Worm (Caenorhabditis elegans) whole organism, L1 larva: ENCODE measurements around the gene Y6G8.14.

Source experiments
- C04F5.9 ChIP-seq: sonication (generic microtip); optimal IDR thresholded peaks from 2 replicates; lab custom pipeline; 2016; ENCODE audit warnings: missing genetic modification characterization, missing compliant biosample characterization
- C34B4.2 ChIP-seq: sonication (generic microtip); optimal IDR thresholded peaks from 2 replicates; lab custom pipeline; 2017; ENCODE audit warnings: mild to moderate bottlenecking, missing genetic modification characterization, missing compliant biosample characterization
- aha-1 ChIP-seq: fragments of 150-350 bp; optimal IDR thresholded peaks from 2 replicates; lab custom pipeline; 2014; ENCODE audit warnings: missing biosample characterization, missing genetic modification characterization
- aly-2 ChIP-seq: fragments of 150-350 bp; optimal IDR thresholded peaks from 2 replicates; lab custom pipeline; 2014; ENCODE audit warnings: missing biosample characterization, missing genetic modification characterization
- ama-1 ChIP-seq: fragments of 150-350 bp; optimal IDR thresholded peaks from 2 replicates; lab custom pipeline; 2014
- ceh-88 ChIP-seq: fragments of 200-800 bp; sonication (Bioruptor generic); IDR thresholded peaks from 2 replicates; pipeline ENCODE4 v1.3.6; 2022; ENCODE audit warnings: missing genetic modification characterization, missing compliant biosample characterization
- ces-1 ChIP-seq: fragments of 150-350 bp; optimal IDR thresholded peaks from 2 replicates; lab custom pipeline; 2014; ENCODE audit warnings: missing biosample characterization, missing genetic modification reagents, missing genetic modification characterization
- dpl-1 ChIP-seq, 3 experiments: fragments of 150-350 bp in 2 of 3; sonication (generic microtip) in 1 of 3; optimal IDR thresholded peaks; 2 replicates each; lab custom pipeline; 2014 to 2017; ENCODE audit warnings: missing biosample characterization in 3 of 3, missing genetic modification characterization in 3 of 3, missing genetic modification reagents in 3 of 3
- dsc-1 ChIP-seq: sonication (generic microtip); optimal IDR thresholded peaks from 2 replicates; lab custom pipeline; 2016; ENCODE audit warnings: mild to moderate bottlenecking, missing genetic modification characterization, missing compliant biosample characterization
- efl-3 ChIP-seq: fragments of 200-800 bp; sonication (Bioruptor generic); optimal IDR thresholded peaks from 2 replicates; lab custom pipeline; 2018; ENCODE audit warnings: mild to moderate bottlenecking, missing genetic modification characterization, missing compliant biosample characterization
- egl-27 ChIP-seq, 2 experiments: fragments of 150-350 bp in 1 of 2; sonication (generic microtip); optimal IDR thresholded peaks; 3 replicates each; lab custom pipeline; 2017 to 2018; ENCODE audit warnings: missing biosample characterization in 2 of 2, missing genetic modification characterization in 2 of 2, missing genetic modification reagents in 2 of 2
- elt-2 ChIP-seq: sonication (generic microtip); optimal IDR thresholded peaks from 2 replicates; lab custom pipeline; 2016; ENCODE audit warnings: missing genetic modification characterization, mild to moderate bottlenecking, inconsistent platforms, missing compliant biosample characterization, missing genetic modification reagents
- elt-3 ChIP-seq, 6 experiments: fragments of 150-350 bp in 1 of 6; sonication (generic microtip); optimal IDR thresholded peaks; 2 replicates each; lab custom pipeline; 2017 to 2018; ENCODE audit warnings: missing biosample characterization in 6 of 6, missing genetic modification characterization in 6 of 6, inconsistent platforms in 1 of 6
- ets-5 ChIP-seq: fragments of 200-800 bp; sonication (Bioruptor generic); IDR thresholded peaks from 2 replicates; pipeline ENCODE4 v1.3.6; 2022; ENCODE audit warnings: missing genetic modification characterization, missing compliant biosample characterization
- fkh-4 ChIP-seq: sonication (generic microtip); optimal IDR thresholded peaks from 2 replicates; lab custom pipeline; 2016; ENCODE audit warnings: missing compliant biosample characterization, missing genetic modification characterization, borderline replicate concordance
- fkh-8 ChIP-seq: sonication (generic microtip); optimal IDR thresholded peaks from 2 replicates; lab custom pipeline; 2016; ENCODE audit warnings: mild to moderate bottlenecking, missing genetic modification characterization, missing compliant biosample characterization
- fos-1 ChIP-seq: fragments of 150-350 bp; optimal IDR thresholded peaks from 2 replicates; lab custom pipeline; 2014; ENCODE audit warnings: missing biosample characterization, missing genetic modification characterization
- grh-1 ChIP-seq: fragments of 200-800 bp; sonication (Bioruptor generic); IDR thresholded peaks from 2 replicates; pipeline ENCODE4 v1.3.6; 2022; ENCODE audit warnings: missing genetic modification reagents, missing genetic modification characterization, missing compliant biosample characterization
- hlh-4 ChIP-seq: sonication (generic microtip); optimal IDR thresholded peaks from 2 replicates; lab custom pipeline; 2016; ENCODE audit warnings: mild to moderate bottlenecking, missing genetic modification characterization, missing compliant biosample characterization
- hpl-2 ChIP-seq: fragments of 150-350 bp; optimal IDR thresholded peaks from 2 replicates; lab custom pipeline; 2014; ENCODE audit warnings: missing biosample characterization, missing genetic modification reagents, missing genetic modification characterization
- irx-1 ChIP-seq: sonication (generic microtip); optimal IDR thresholded peaks from 2 replicates; lab custom pipeline; 2016; ENCODE audit warnings: missing genetic modification characterization, missing compliant biosample characterization
- jun-1 ChIP-seq: fragments of 150-350 bp; optimal IDR thresholded peaks from 2 replicates; lab custom pipeline; 2014; ENCODE audit warnings: missing biosample characterization, missing genetic modification reagents, missing genetic modification characterization
- lin-13 ChIP-seq: fragments of 150-350 bp; optimal IDR thresholded peaks from 2 replicates; lab custom pipeline; 2014; ENCODE audit warnings: missing biosample characterization, missing genetic modification reagents, missing genetic modification characterization
- lin-14 ChIP-seq: fragments of 200-800 bp; sonication (Bioruptor generic); optimal IDR thresholded peaks from 2 replicates; lab custom pipeline; 2018; ENCODE audit warnings: mild to moderate bottlenecking, missing genetic modification characterization, moderate library complexity, missing compliant biosample characterization
- lin-15B ChIP-seq: fragments of 150-350 bp; sonication (generic microtip); optimal IDR thresholded peaks from 3 replicates; lab custom pipeline; 2014; ENCODE audit warnings: missing biosample characterization, missing genetic modification characterization
- lin-35 ChIP-seq, 2 experiments: fragments of 150-350 bp; optimal IDR thresholded peaks; 2 replicates each; lab custom pipeline; 2014; ENCODE audit warnings: missing biosample characterization in 2 of 2, missing genetic modification characterization in 2 of 2, missing genetic modification reagents in 2 of 2
- lir-3 ChIP-seq: sonication (generic microtip); optimal IDR thresholded peaks from 2 replicates; lab custom pipeline; 2016; ENCODE audit warnings: mild to moderate bottlenecking, missing genetic modification characterization, moderate library complexity, missing compliant biosample characterization; ENCODE audit not compliant: poor library complexity
- lsy-2 ChIP-seq, 2 experiments: fragments of 150-350 bp; optimal IDR thresholded peaks; 2 replicates each; lab custom pipeline; 2014; ENCODE audit warnings: missing biosample characterization in 2 of 2, missing genetic modification characterization in 2 of 2
- mdl-1 ChIP-seq, 2 experiments: fragments of 150-350 bp; optimal IDR thresholded peaks; 2 replicates each; lab custom pipeline; 2014 to 2017; ENCODE audit warnings: missing biosample characterization in 2 of 2, missing genetic modification characterization in 2 of 2, inconsistent platforms in 1 of 2
- nhr-12 ChIP-seq: sonication (generic microtip); optimal IDR thresholded peaks from 2 replicates; lab custom pipeline; 2017; ENCODE audit warnings: missing biosample characterization, missing genetic modification characterization
- nhr-19 ChIP-seq: fragments of 200-800 bp; sonication (Bioruptor generic); conservative IDR thresholded peaks from 2 replicates; pipeline ENCODE4 v1.3.6; 2022; ENCODE audit warnings: missing genetic modification characterization, missing compliant biosample characterization
- nhr-20 ChIP-seq: sonication (generic microtip); optimal IDR thresholded peaks from 2 replicates; lab custom pipeline; 2016; ENCODE audit warnings: mild to moderate bottlenecking, missing genetic modification characterization, missing compliant biosample characterization
- nhr-71 ChIP-seq: sonication (generic microtip); optimal IDR thresholded peaks from 2 replicates; lab custom pipeline; 2016; ENCODE audit warnings: mild to moderate bottlenecking, missing genetic modification characterization, moderate library complexity, missing compliant biosample characterization
- nhr-76 ChIP-seq: sonication (generic microtip); optimal IDR thresholded peaks from 2 replicates; lab custom pipeline; 2017; ENCODE audit warnings: missing biosample characterization, missing genetic modification characterization
- nhr-85 ChIP-seq: sonication (generic microtip); peaks from one replicate; lab custom pipeline; 2016; ENCODE audit warnings: missing genetic modification characterization, inconsistent platforms, missing compliant biosample characterization
- pqm-1 ChIP-seq: sonication (generic microtip); optimal IDR thresholded peaks from 3 replicates; lab custom pipeline; 2017; ENCODE audit warnings: missing biosample characterization, missing genetic modification characterization
- rnt-1 ChIP-seq: sonication (generic microtip); optimal IDR thresholded peaks from 2 replicates; lab custom pipeline; 2016; ENCODE audit warnings: mild to moderate bottlenecking, missing genetic modification characterization, moderate library complexity, missing compliant biosample characterization
- skn-1 ChIP-seq: fragments of 150-350 bp; optimal IDR thresholded peaks from 2 replicates; lab custom pipeline; 2014; ENCODE audit warnings: missing biosample characterization, missing genetic modification characterization
- sup-37 ChIP-seq: fragments of 200-800 bp; sonication (Bioruptor generic); optimal IDR thresholded peaks from 2 replicates; lab custom pipeline; 2018; ENCODE audit warnings: mild to moderate bottlenecking, missing genetic modification characterization, missing compliant biosample characterization
- tlp-1 ChIP-seq: fragments of 150-350 bp; optimal IDR thresholded peaks from 2 replicates; lab custom pipeline; 2014; ENCODE audit warnings: missing biosample characterization, missing genetic modification characterization
- unc-130 ChIP-seq: fragments of 150-350 bp; optimal IDR thresholded peaks from 2 replicates; lab custom pipeline; 2017; ENCODE audit warnings: missing biosample characterization, missing genetic modification characterization, inconsistent platforms
- unc-30 ChIP-seq: sonication (generic microtip); optimal IDR thresholded peaks from 2 replicates; lab custom pipeline; 2017; ENCODE audit warnings: missing biosample characterization, missing genetic modification characterization
- unc-62 ChIP-seq: fragments of 150-350 bp; optimal IDR thresholded peaks from 2 replicates; lab custom pipeline; 2014; ENCODE audit warnings: missing biosample characterization, missing genetic modification reagents, missing genetic modification characterization
- vab-15 ChIP-seq: sonication (generic microtip); optimal IDR thresholded peaks from 2 replicates; lab custom pipeline; 2017; ENCODE audit warnings: missing genotype, mild to moderate bottlenecking, missing genetic modification characterization, missing compliant biosample characterization
- ztf-11 ChIP-seq, 2 experiments: sonication (generic microtip); optimal IDR thresholded peaks; 2 replicates each; lab custom pipeline; 2016 to 2017; ENCODE audit warnings: missing genetic modification characterization in 2 of 2, missing biosample characterization in 1 of 2, missing compliant biosample characterization in 1 of 2
- ztf-4 ChIP-seq: fragments of 150-350 bp; optimal IDR thresholded peaks from 2 replicates; lab custom pipeline; 2014; ENCODE audit warnings: missing biosample characterization, missing genetic modification characterization

Gene Y6G8.14

ce11 chrV:17614251-17614650 is at the start of gene Y6G8.14:
Y6G8.14 (minus strand) TSS chrV:17614351.
- TF ChIP-seq aly-2 (tag; lab: Kevin White, UChicago) = no peak
- no peak for TF ChIP-seq nhr-85
- no peak for TF ChIP-seq lin-15B (tag; lab: Kevin White, UChicago)
- TF ChIP-seq fos-1 (tag; lab: Kevin White, UChicago) = no peak
- TF ChIP-seq egl-27 (tag; optimal IDR thresholded peaks at IDR 0.05; lab: Kevin White, UChicago) = no peak
- no peak for TF ChIP-seq dsc-1 (tag; lab: Kevin White, UChicago)
- no peak for TF ChIP-seq ztf-11 (tag; optimal IDR thresholded peaks at IDR 0.05; lab: Kevin White, UChicago)
- no peak for TF ChIP-seq unc-62 (GFP tag; lab: Kevin White, UChicago)
- no peak for TF ChIP-seq nhr-12

ce11 chrV:17662260-17662659 is 48.1 kb upstream of the Y6G8.14 start:
- TF ChIP-seq pqm-1 (tag; lab: Kevin White, UChicago) (peak; percentile 69), elt-2 (tag; lab: Kevin White, UChicago) (peak; percentile 93), unc-130 (tag; lab: Kevin White, UChicago) (no peak), jun-1 (tag; lab: Kevin White, UChicago) (no peak), dpl-1 (GFP tag; optimal IDR thresholded peaks at IDR 0.05; lab: Kevin White, UChicago) (no peak), nhr-19 (no peak), nhr-20 (tag; lab: Kevin White, UChicago) (peak; percentile 44), hpl-2 (GFP tag; lab: Kevin White, UChicago) (no peak), fkh-8 (no peak), lin-35 (GFP tag; optimal IDR thresholded peaks at IDR 0.05; lab: Kevin White, UChicago) (peak in 1 of 2 experiments; percentile 4)

- TF ChIP-seq fos-1 (tag; lab: Kevin White, UChicago) = no peak
- TF ChIP-seq tlp-1 = no peak
- TF ChIP-seq lir-3 (tag; lab: Kevin White, UChicago) = no peak
- TF ChIP-seq grh-1 (GFP tag; lab: Robert Waterston, UW) = no peak
- no peak for TF ChIP-seq ceh-88
- no peak for TF ChIP-seq lin-15B (tag; lab: Kevin White, UChicago)
- no peak for TF ChIP-seq nhr-19
- no peak for TF ChIP-seq elt-3 (tag; optimal IDR thresholded peaks at IDR 0.05; lab: Kevin White, UChicago)
- no peak for TF ChIP-seq skn-1
- no peak for TF ChIP-seq ztf-4 (tag; lab: Kevin White, UChicago)
- TF ChIP-seq C04F5.9 = no peak
- no peak for TF ChIP-seq unc-62 (GFP tag; lab: Kevin White, UChicago)
- TF ChIP-seq vab-15 = no peak
- no peak for TF ChIP-seq nhr-20 (tag; lab: Kevin White, UChicago)
- TF ChIP-seq aha-1 (tag; lab: Kevin White, UChicago) = no peak
- no peak for TF ChIP-seq efl-3 (GFP tag; lab: Kevin White, UChicago)
- TF ChIP-seq, all 84 proteins: peak for 0
These were observed 45.9 kb upstream of the Y6G8.14 start, which contains the start of gene dgat-2 for ce11 chrV:17660003-17660402. dgat-2 (plus strand) TSS chrV:17660303.

- TF ChIP-seq C04F5.9 (no peak), nhr-76 (no peak), C34B4.2 (tag; lab: Kevin White, UChicago) (no peak), ztf-4 (tag; lab: Kevin White, UChicago) (no peak), lin-14 (GFP tag; lab: Kevin White, UChicago) (no peak), fkh-8 (no peak), lin-15B (tag; lab: Kevin White, UChicago) (no peak), sup-37 (GFP tag; lab: Kevin White, UChicago) (no peak), elt-3 (tag; optimal IDR thresholded peaks at IDR 0.05; lab: Kevin White, UChicago) (no peak), elt-2 (tag; lab: Kevin White, UChicago) (peak; percentile 99), rnt-1 (tag; lab: Kevin White, UChicago) (no peak), hpl-2 (GFP tag; lab: Kevin White, UChicago) (peak; percentile 28), lin-13 (GFP tag; lab: Kevin White, UChicago) (no peak), nhr-20 (tag; lab: Kevin White, UChicago) (peak; percentile 64), aha-1 (tag; lab: Kevin White, UChicago) (no peak), irx-1 (tag; lab: Kevin White, UChicago) (no peak), fkh-4 (tag; lab: Kevin White, UChicago) (no peak), lsy-2 (tag; optimal IDR thresholded peaks at IDR 0.05; lab: Kevin White, UChicago) (no peak), nhr-71 (tag; lab: Kevin White, UChicago) (no peak), skn-1 (no peak), unc-30 (no peak), ets-5 (GFP tag; lab: Robert Waterston, UW) (no peak), ama-1 (no peak), ztf-11 (tag; optimal IDR thresholded peaks at IDR 0.05; lab: Kevin White, UChicago) (no peak), mdl-1 (tag; optimal IDR thresholded peaks at IDR 0.05; lab: Kevin White, UChicago) (peak in 1 of 2 experiments; percentile 52), ces-1 (GFP tag; lab: Kevin White, UChicago) (no peak), hlh-4 (tag; lab: Kevin White, UChicago) (no peak)
These were observed 45.1 kb upstream of the Y6G8.14 start, which contains the start of gene fbxa-108 for ce11 chrV:17659228-17659627. fbxa-108 (minus strand) TSS chrV:17659385.
